Worm (Caenorhabditis elegans): ENCODE data around the gene srd-18.

DNA sequence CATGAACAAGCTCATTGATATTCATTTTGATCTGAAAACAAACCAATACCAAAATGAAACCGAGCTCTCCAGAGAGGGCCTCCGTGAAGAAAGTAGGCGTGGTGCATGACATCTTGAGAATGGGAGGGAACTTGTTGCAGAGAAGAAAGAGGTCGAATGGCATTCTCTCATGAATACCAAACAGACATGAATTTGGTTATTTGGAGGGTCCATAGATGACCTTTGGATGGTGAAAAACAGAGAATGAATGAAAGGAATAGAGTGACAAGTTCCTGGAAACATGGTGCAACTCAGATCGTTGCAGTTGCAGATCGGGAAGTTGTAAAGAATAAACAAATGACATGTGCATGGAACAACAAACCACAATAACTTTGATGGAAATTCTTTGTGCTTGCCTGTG is 49.7 kb upstream of the srd-18 start, which contains the start of gene T10G3.8:
- no peak for TF ChIP-seq unc-62 (GFP tag; optimal IDR thresholded peaks at IDR 0.05)
- no peak for TF ChIP-seq mdl-1 (tag; optimal IDR thresholded peaks at IDR 0.05)
- TF ChIP-seq nhr-12 (tag; optimal IDR thresholded peaks at IDR 0.05), result no peak
- TF ChIP-seq nhr-25 (tag; optimal IDR thresholded peaks at IDR 0.05), result no peak
